Fruit fly (Drosophila melanogaster): ENCODE data around the gene Ipp.

Gene Ipp

dm6 chr3R:13951038-13951437 is 7.6 kb upstream of the Ipp start, which contains the start of gene CG9926:
Gene CG9926, minus strand, starts transcription at chr3R:13951138.
- no peak for TF ChIP-seq Dll (optimal IDR thresholded peaks at IDR 0.05)
- TF ChIP-seq psq (optimal IDR thresholded peaks at IDR 0.05) = no peak
- TF ChIP-seq CG8478 (optimal IDR thresholded peaks at IDR 0.05) = no peak
- TF ChIP-seq usp (GFP tag; optimal IDR thresholded peaks at IDR 0.05) = no peak
- TF ChIP-seq EcR (GFP tag; optimal IDR thresholded peaks at IDR 0.05) = no peak
- TF ChIP-seq pan (optimal IDR thresholded peaks at IDR 0.05) = no peak

dm6 chr3R:13952303-13952702 is 6.3 kb upstream of the Ipp start:
- TF ChIP-seq CG8478 (optimal IDR thresholded peaks at IDR 0.05) (no peak), Dll (optimal IDR thresholded peaks at IDR 0.05) (no peak), psq (optimal IDR thresholded peaks at IDR 0.05) (no peak), usp (GFP tag; optimal IDR thresholded peaks at IDR 0.05) (no peak), EcR (GFP tag; optimal IDR thresholded peaks at IDR 0.05) (no peak), pan (optimal IDR thresholded peaks at IDR 0.05) (no peak)

- TF ChIP-seq Dll (optimal IDR thresholded peaks at IDR 0.05) = no peak
- no peak for TF ChIP-seq EcR (GFP tag; optimal IDR thresholded peaks at IDR 0.05)
- no peak for TF ChIP-seq usp (GFP tag; optimal IDR thresholded peaks at IDR 0.05)
- no peak for TF ChIP-seq pan (optimal IDR thresholded peaks at IDR 0.05)
- no peak for TF ChIP-seq psq (optimal IDR thresholded peaks at IDR 0.05)
- no peak for TF ChIP-seq CG8478 (optimal IDR thresholded peaks at IDR 0.05)
Measured at dm6 chr3R:13955227-13955626, 3.4 kb upstream of the Ipp start.

dm6 chr3R:13956809-13957351 is 1.7 kb upstream of the Ipp start:
- TF ChIP-seq CG8478 (optimal IDR thresholded peaks at IDR 0.05) (no peak), pan (optimal IDR thresholded peaks at IDR 0.05) (no peak), psq (optimal IDR thresholded peaks at IDR 0.05) (no peak), usp (GFP tag; optimal IDR thresholded peaks at IDR 0.05) (no peak), EcR (GFP tag; optimal IDR thresholded peaks at IDR 0.05) (no peak), Dll (optimal IDR thresholded peaks at IDR 0.05) (no peak)

dm6 chr3R:13964074-13964473 is 5.5 kb downstream of the Ipp start, which contains the start of gene Kots:
Gene Kots, minus strand, starts transcription at chr3R:13964174.
- TF ChIP-seq pan (optimal IDR thresholded peaks at IDR 0.05) (no peak), usp (GFP tag; optimal IDR thresholded peaks at IDR 0.05) (no peak), EcR (GFP tag; optimal IDR thresholded peaks at IDR 0.05) (no peak), Dll (optimal IDR thresholded peaks at IDR 0.05) (no peak), psq (optimal IDR thresholded peaks at IDR 0.05) (no peak), CG8478 (optimal IDR thresholded peaks at IDR 0.05) (no peak)

dm6 chr3R:13964513-13964975 is 6.0 kb downstream of the Ipp start, which contains the start of gene Orc2:
Gene Orc2, plus strand, starts transcription at chr3R:13964885.
- TF ChIP-seq usp (GFP tag; optimal IDR thresholded peaks at IDR 0.05) (no peak), Dll (optimal IDR thresholded peaks at IDR 0.05) (no peak), pan (optimal IDR thresholded peaks at IDR 0.05) (no peak), CG8478 (optimal IDR thresholded peaks at IDR 0.05) (no peak), psq (optimal IDR thresholded peaks at IDR 0.05) (no peak), EcR (GFP tag; optimal IDR thresholded peaks at IDR 0.05) (no peak)

- TF ChIP-seq CG8478 (optimal IDR thresholded peaks at IDR 0.05) (no peak), psq (optimal IDR thresholded peaks at IDR 0.05) (no peak), EcR (GFP tag; optimal IDR thresholded peaks at IDR 0.05) (no peak), Dll (optimal IDR thresholded peaks at IDR 0.05) (no peak), usp (GFP tag; optimal IDR thresholded peaks at IDR 0.05) (no peak), pan (optimal IDR thresholded peaks at IDR 0.05) (no peak)
Measured at dm6 chr3R:13971728-13972448, 13.3 kb downstream of the Ipp start.

dm6 chr3R:13972653-13973052 is 14.1 kb downstream of the Ipp start:
- TF ChIP-seq pan (optimal IDR thresholded peaks at IDR 0.05) (no peak), psq (optimal IDR thresholded peaks at IDR 0.05) (no peak), EcR (GFP tag; optimal IDR thresholded peaks at IDR 0.05) (no peak), Dll (optimal IDR thresholded peaks at IDR 0.05) (no peak), usp (GFP tag; optimal IDR thresholded peaks at IDR 0.05) (no peak), CG8478 (optimal IDR thresholded peaks at IDR 0.05) (no peak)

- TF ChIP-seq pan (optimal IDR thresholded peaks at IDR 0.05) (no peak), Dll (optimal IDR thresholded peaks at IDR 0.05) (no peak), CG8478 (optimal IDR thresholded peaks at IDR 0.05) (peak; percentile 7)
Measured at dm6 chr3R:13974741-13975245, 16.2 kb downstream of the Ipp start.

dm6 chr3R:13976070-13976492 is 17.5 kb downstream of the Ipp start:
- TF ChIP-seq usp (GFP tag; optimal IDR thresholded peaks at IDR 0.05) (no peak), pan (optimal IDR thresholded peaks at IDR 0.05) (no peak), EcR (GFP tag; optimal IDR thresholded peaks at IDR 0.05) (no peak), CG8478 (optimal IDR thresholded peaks at IDR 0.05) (no peak), Dll (optimal IDR thresholded peaks at IDR 0.05) (no peak), psq (optimal IDR thresholded peaks at IDR 0.05) (no peak)

dm6 chr3R:13977126-13977991 is 18.8 kb downstream of the Ipp start:
- TF ChIP-seq psq (optimal IDR thresholded peaks at IDR 0.05) (no peak), CG8478 (optimal IDR thresholded peaks at IDR 0.05) (no peak), pan (optimal IDR thresholded peaks at IDR 0.05) (no peak), Dll (optimal IDR thresholded peaks at IDR 0.05) (no peak), EcR (GFP tag; optimal IDR thresholded peaks at IDR 0.05) (no peak), usp (GFP tag; optimal IDR thresholded peaks at IDR 0.05) (no peak)
